Fruit fly (Drosophila melanogaster): Measurements from ENCODE around the gene Cyp303a1.

- TF ChIP-seq Mio (GFP tag; optimal IDR thresholded peaks at IDR 0.05) (no peak), br (GFP tag; optimal IDR thresholded peaks at IDR 0.05) (no peak), Abd-B (GFP tag; optimal IDR thresholded peaks at IDR 0.05) (no peak), fru (GFP tag; optimal IDR thresholded peaks at IDR 0.05) (no peak), h (GFP tag; optimal IDR thresholded peaks at IDR 0.05) (no peak), pan (optimal IDR thresholded peaks at IDR 0.05) (no peak), jim (GFP tag; optimal IDR thresholded peaks at IDR 0.05) (no peak), Dfd (GFP tag; optimal IDR thresholded peaks at IDR 0.05) (no peak), Jra (GFP tag; optimal IDR thresholded peaks at IDR 0.05) (no peak)
Measured at dm6 chr2L:16337785-16338184, 43.8 kb downstream of the Cyp303a1 start, which contains the start of gene CG31817.
